Worm (Caenorhabditis elegans): ENCODE results near the gene nhr-8.

Gene nhr-8

ce11 chrIV:7710824-7711223, at the start of gene nhr-8:
nhr-8 (plus strand) TSS chrIV:7710983.
- TF ChIP-seq rpc-1 (optimal IDR thresholded peaks at IDR 0.05) (no peak), rpc-1 (tag; optimal IDR thresholded peaks at IDR 0.05) (no peak), dox-1 (GFP tag; IDR thresholded peaks at IDR 0.05) (peak; percentile 52; the same call in 1 of the 2 replicates), hlh-26 (GFP tag; conservative IDR thresholded peaks at IDR 0.05) (no peak), ets-4 (GFP tag; optimal IDR thresholded peaks at IDR 0.05) (peak; percentile 89), ztf-18 (tag; optimal IDR thresholded peaks at IDR 0.05) (no peak), madf-10 (tag; optimal IDR thresholded peaks at IDR 0.05) (peak; percentile 20), hrde-1 (tag; optimal IDR thresholded peaks at IDR 0.05; ENCODE audit: borderline replicate concordance) (no peak), rcor-1 (GFP tag; IDR thresholded peaks at IDR 0.05) (no peak), egl-44 (GFP tag; IDR thresholded peaks at IDR 0.05) (no peak), lin-54 (GFP tag; optimal IDR thresholded peaks at IDR 0.05) (peak; percentile 2), atf-7 (tag; optimal IDR thresholded peaks at IDR 0.05) (peak; percentile 50), tbp1 (GFP tag; optimal IDR thresholded peaks at IDR 0.05) (peak; percentile 5), madf-3 (GFP tag; IDR thresholded peaks at IDR 0.05) (no peak), nhr-80 (tag; optimal IDR thresholded peaks at IDR 0.05) (peak; percentile 97), nfyb-1 (GFP tag; IDR thresholded peaks at IDR 0.05) (peak; percentile 70), cebp-1 (GFP tag; IDR thresholded peaks at IDR 0.05) (peak; percentile 74; the same call in 1 of the 2 replicates), cebp-1 (tag; optimal IDR thresholded peaks at IDR 0.05) (peak; percentile 75), let-607 (tag; optimal IDR thresholded peaks at IDR 0.05) (peak in 1 of 2 experiments; percentile 14), ceh-27 (GFP tag; optimal IDR thresholded peaks at IDR 0.05) (no peak), ztf-22 (GFP tag; optimal IDR thresholded peaks at IDR 0.05) (peak; percentile 12), dpff-1 (tag; optimal IDR thresholded peaks at IDR 0.05) (no peak)

ce11 chrIV:7661569-7661968, 49.2 kb upstream of the nhr-8 start:
- no peak for TF ChIP-seq snpc-1.3 (tag; optimal IDR thresholded peaks at IDR 0.05; ENCODE audit: insufficient read depth)
- no peak for TF ChIP-seq gei-17 (GFP tag; optimal IDR thresholded peaks at IDR 0.05)
- TF ChIP-seq Y95B8A.8 (GFP tag; IDR thresholded peaks at IDR 0.05), result no peak

ce11 chrIV:7663006-7663405, 47.8 kb upstream of the nhr-8 start:
- TF ChIP-seq ceh-58 (GFP tag; IDR thresholded peaks at IDR 0.05), result no peak
- no peak for TF ChIP-seq B0019.2 (GFP tag; conservative IDR thresholded peaks at IDR 0.05)
- no peak for TF ChIP-seq snpc-4 (GFP tag; optimal IDR thresholded peaks at IDR 0.05)
- no peak for TF ChIP-seq snpc-4 (tag; optimal IDR thresholded peaks at IDR 0.05)
- TF ChIP-seq hlh-26 (GFP tag; conservative IDR thresholded peaks at IDR 0.05), result no peak
- no peak for TF ChIP-seq bed-2 (GFP tag; IDR thresholded peaks at IDR 0.05)
- TF ChIP-seq T07F8.4 (tag; optimal IDR thresholded peaks at IDR 0.05), result no peak
- no peak for TF ChIP-seq lag-1 (GFP tag; IDR thresholded peaks at IDR 0.05)
- no peak for TF ChIP-seq sea-2 (GFP tag; IDR thresholded peaks at IDR 0.05)
- TF ChIP-seq unc-130 (GFP tag; optimal IDR thresholded peaks at IDR 0.05), result no peak
- no peak for TF ChIP-seq bed-1 (GFP tag; IDR thresholded peaks at IDR 0.05)
- TF ChIP-seq Y95B8A.8 (GFP tag; IDR thresholded peaks at IDR 0.05), result no peak
- TF ChIP-seq dpl-1 (GFP tag; optimal IDR thresholded peaks at IDR 0.05), result no peak
- TF ChIP-seq tlf-1 (GFP tag; optimal IDR thresholded peaks at IDR 0.05), result no peak
- TF ChIP-seq repo-1 (tag; optimal IDR thresholded peaks at IDR 0.05), result no peak
- TF ChIP-seq Y53F4B.3 (GFP tag; IDR thresholded peaks at IDR 0.05), result no peak

All from whole organism, young adult.